Worm (Caenorhabditis elegans): ENCODE measurements around the gene klp-6.

- TF ChIP-seq klf-2 (GFP tag; conservative IDR thresholded peaks at IDR 0.05) (no peak), tab-1 (GFP tag; IDR thresholded peaks at IDR 0.05) (no peak), med-1 (GFP tag; optimal IDR thresholded peaks at IDR 0.05; ENCODE audit: insufficient read depth) (no peak), flt-1 (GFP tag; IDR thresholded peaks at IDR 0.05) (no peak), cog-1 (tag; optimal IDR thresholded peaks at IDR 0.05) (no peak)
Measured at ce11 chrIII:5071509-5071908, 40.8 kb downstream of the klp-6 start, which contains the start of gene C45G9.12.
